Fruit fly (Drosophila melanogaster) whole organism, embryonic: ENCODE results near the gene CG31431.

Experiments
- BEAF-32 ChIP-seq: fragments of 200-800 bp; sonication (Bioruptor generic); optimal IDR thresholded peaks from 3 replicates; lab custom pipeline; 2017; ENCODE audit warnings: missing biosample characterization, missing genetic modification characterization, mild to moderate bottlenecking, moderate library complexity, missing genetic modification reagents
- Bdp1 ChIP-seq: fragments of 200-800 bp; sonication (Bioruptor generic); optimal IDR thresholded peaks from 3 replicates; lab custom pipeline; 2016; ENCODE audit warnings: missing biosample characterization, missing genetic modification characterization
- BtbVII ChIP-seq: fragments of 200-800 bp; sonication (Bioruptor generic); optimal IDR thresholded peaks from 3 replicates; lab custom pipeline; 2017; ENCODE audit warnings: missing biosample characterization, mild to moderate bottlenecking, missing genetic modification characterization
- CG10147 ChIP-seq: fragments of 200-800 bp; sonication (Bioruptor generic); optimal IDR thresholded peaks from 2 replicates; lab custom pipeline; 2019; ENCODE audit warnings: missing biosample characterization, mild to moderate bottlenecking, missing genetic modification characterization, moderate library complexity
- CG10274 ChIP-seq: fragments of 200-800 bp; sonication (Bioruptor generic); optimal IDR thresholded peaks from 3 replicates; lab custom pipeline; 2017; ENCODE audit warnings: missing biosample characterization, mild to moderate bottlenecking, missing genetic modification characterization
- CG10431 ChIP-seq: fragments of 200-800 bp; sonication (Bioruptor generic); optimal IDR thresholded peaks from 3 replicates; lab custom pipeline; 2018; ENCODE audit warnings: missing biosample characterization, mild to moderate bottlenecking, missing genetic modification characterization
- CG11696 ChIP-seq: fragments of 200-800 bp; sonication (Bioruptor generic); IDR thresholded peaks from 2 replicates; pipeline ENCODE4 v1.3.6; 2022; ENCODE audit warnings: missing biosample characterization, missing genetic modification characterization
- CG15073 ChIP-seq: fragments of 200-800 bp; sonication (Bioruptor generic); optimal IDR thresholded peaks from 2 replicates; lab custom pipeline; 2016; ENCODE audit warnings: missing biosample characterization, missing genetic modification characterization
- CG17385 ChIP-seq: fragments of 200-800 bp; sonication (Bioruptor generic); optimal IDR thresholded peaks from 3 replicates; lab custom pipeline; 2018; ENCODE audit warnings: missing biosample characterization, mild to moderate bottlenecking, missing genetic modification characterization
- CG1792 ChIP-seq: fragments of 200-800 bp; sonication (Bioruptor generic); optimal IDR thresholded peaks from 2 replicates; lab custom pipeline; 2016; ENCODE audit warnings: missing biosample characterization, missing genetic modification characterization
- CG18262 ChIP-seq: fragments of 200-800 bp; optimal IDR thresholded peaks from 3 replicates; lab custom pipeline; 2019; ENCODE audit warnings: missing biosample characterization, mild to moderate bottlenecking, missing genetic modification characterization, moderate library complexity
- CG31441 ChIP-seq: fragments of 200-800 bp; sonication (Bioruptor generic); IDR thresholded peaks from 2 replicates; pipeline ENCODE4 v1.3.6; 2022; ENCODE audit warnings: missing biosample characterization, missing genetic modification characterization
- CG5180 ChIP-seq: fragments of 200-800 bp; sonication (Bioruptor generic); optimal IDR thresholded peaks from 3 replicates; lab custom pipeline; 2017; ENCODE audit warnings: missing biosample characterization, missing genetic modification characterization, mild to moderate bottlenecking, moderate library complexity, missing genetic modification reagents
- CG6765 ChIP-seq: fragments of 200-800 bp; sonication (Bioruptor generic); optimal IDR thresholded peaks from 3 replicates; lab custom pipeline; 2017; ENCODE audit warnings: missing biosample characterization, mild to moderate bottlenecking, missing genetic modification characterization
- CG6791 ChIP-seq: fragments of 200-800 bp; sonication (Bioruptor generic); IDR thresholded peaks from 3 replicates; pipeline ENCODE4 v1.3.6; 2022; ENCODE audit warnings: missing biosample characterization, missing genetic modification characterization; ENCODE audit not compliant: partially characterized antibody
- CG7928 ChIP-seq: fragments of 200-800 bp; sonication (Bioruptor generic); optimal IDR thresholded peaks from 2 replicates; lab custom pipeline; 2017; ENCODE audit warnings: missing biosample characterization, mild to moderate bottlenecking, missing genetic modification characterization
- CG8281 ChIP-seq: fragments of 200-800 bp; sonication (Bioruptor generic); optimal IDR thresholded peaks from 2 replicates; lab custom pipeline; 2018; ENCODE audit warnings: missing biosample characterization, mild to moderate bottlenecking, missing genetic modification characterization, moderate library complexity
- CG8924 ChIP-seq: fragments of 200-800 bp; optimal IDR thresholded peaks from 3 replicates; lab custom pipeline; 2019; ENCODE audit warnings: missing biosample characterization, mild to moderate bottlenecking, missing genetic modification characterization, moderate library complexity
- Dbx ChIP-seq: fragments of 200-800 bp; sonication (Bioruptor generic); IDR thresholded peaks from 3 replicates; pipeline ENCODE4 v1.3.6; 2022; ENCODE audit warnings: missing biosample characterization, missing genetic modification characterization
- Ets65A ChIP-seq: fragments of 200-800 bp; sonication (Bioruptor generic); peaks from one replicate; lab custom pipeline; 2016; ENCODE audit warnings: missing biosample characterization, missing genetic modification characterization
- Gug ChIP-seq: fragments of 200-800 bp; sonication (Bioruptor generic); IDR thresholded peaks from 4 replicates; pipeline ENCODE4 v1.3.6; 2022; ENCODE audit warnings: missing biosample characterization, missing genetic modification characterization
- HLH4C ChIP-seq: fragments of 200-800 bp; sonication (Bioruptor generic); IDR thresholded peaks from 3 replicates; pipeline ENCODE4 v1.3.6; 2022; ENCODE audit warnings: missing biosample characterization, missing genetic modification characterization; ENCODE audit not compliant: partially characterized antibody
- HLHmδ ChIP-seq: fragments of 200-800 bp; sonication (Bioruptor generic); optimal IDR thresholded peaks from 2 replicates; lab custom pipeline; 2018; ENCODE audit warnings: missing biosample characterization, mild to moderate bottlenecking, missing genetic modification characterization, moderate library complexity
- Hmx ChIP-seq: fragments of 200-800 bp; sonication (Bioruptor generic); optimal IDR thresholded peaks from 2 replicates; lab custom pipeline; 2016; ENCODE audit warnings: missing biosample characterization, missing genetic modification characterization
- Jarid2 ChIP-seq: fragments of 200-800 bp; sonication (Bioruptor generic); optimal IDR thresholded peaks from 3 replicates; lab custom pipeline; 2017; ENCODE audit warnings: mild to moderate bottlenecking, missing biosample characterization, missing genetic modification reagents, missing genetic modification characterization
- Nf-YA ChIP-seq: fragments of 200-800 bp; sonication (Bioruptor generic); IDR thresholded peaks from 2 replicates; pipeline ENCODE4 v1.3.6; 2022; ENCODE audit warnings: missing biosample characterization, missing genetic modification characterization
- Pdp1 ChIP-seq, 2 experiments: fragments of 200-800 bp; sonication (Bioruptor generic); optimal IDR thresholded peaks; 3 replicates each; lab custom pipeline; 2016; ENCODE audit warnings: missing biosample characterization in 2 of 2, missing genetic modification characterization in 2 of 2, mild to moderate bottlenecking in 1 of 2, moderate library complexity in 1 of 2
- Vsx1 ChIP-seq: fragments of 200-800 bp; sonication (Bioruptor generic); optimal IDR thresholded peaks from 2 replicates; lab custom pipeline; 2017; ENCODE audit warnings: missing biosample characterization, mild to moderate bottlenecking, missing genetic modification characterization, missing genetic modification reagents
- Xbp1 ChIP-seq: fragments of 200-800 bp; sonication (Bioruptor generic); optimal IDR thresholded peaks from 3 replicates; lab custom pipeline; 2016; ENCODE audit warnings: missing biosample characterization, mild to moderate bottlenecking, missing genetic modification characterization
- ac ChIP-seq: fragments of 200-800 bp; sonication (Bioruptor generic); optimal IDR thresholded peaks from 3 replicates; lab custom pipeline; 2017; ENCODE audit warnings: missing biosample characterization, mild to moderate bottlenecking, missing genetic modification characterization
- cas ChIP-seq: fragments of 200-800 bp; sonication (Bioruptor generic); IDR thresholded peaks from 2 replicates; pipeline ENCODE4 v1.3.6; 2022; ENCODE audit warnings: missing biosample characterization, missing genetic modification characterization
- ci ChIP-seq: fragments of 200-800 bp; sonication (Bioruptor generic); IDR thresholded peaks from 3 replicates; pipeline ENCODE4 v1.3.6; 2022; ENCODE audit warnings: missing biosample characterization, missing genetic modification characterization
- da ChIP-seq: fragments of 200-800 bp; sonication (Bioruptor generic); optimal IDR thresholded peaks from 2 replicates; lab custom pipeline; 2016; ENCODE audit warnings: missing biosample characterization, missing genetic modification characterization
- danr ChIP-seq: fragments of 200-800 bp; sonication (Bioruptor generic); IDR thresholded peaks from 2 replicates; pipeline ENCODE4 v1.3.6; 2022; ENCODE audit warnings: missing biosample characterization, missing genetic modification characterization
- dimm ChIP-seq: fragments of 200-800 bp; sonication (Bioruptor generic); IDR thresholded peaks from 2 replicates; pipeline ENCODE4 v1.3.6; 2022; ENCODE audit warnings: missing biosample characterization, missing genetic modification characterization
- exex ChIP-seq: fragments of 200-800 bp; sonication (Bioruptor generic); optimal IDR thresholded peaks from 4 replicates; lab custom pipeline; 2018; ENCODE audit warnings: missing biosample characterization, mild to moderate bottlenecking, missing genetic modification characterization, moderate library complexity
- fd102C ChIP-seq: fragments of 200-800 bp; sonication (Bioruptor generic); optimal IDR thresholded peaks from 2 replicates; lab custom pipeline; 2018; ENCODE audit warnings: missing biosample characterization, mild to moderate bottlenecking, missing genetic modification characterization, moderate library complexity
- fd3F ChIP-seq: fragments of 200-800 bp; sonication (Bioruptor generic); optimal IDR thresholded peaks from 2 replicates; lab custom pipeline; 2018; ENCODE audit warnings: missing biosample characterization, mild to moderate bottlenecking, missing genetic modification characterization, moderate library complexity
- gem ChIP-seq: fragments of 200-800 bp; sonication (Bioruptor generic); optimal IDR thresholded peaks from 2 replicates; lab custom pipeline; 2019; ENCODE audit warnings: missing biosample characterization, mild to moderate bottlenecking, missing genetic modification characterization, moderate library complexity
- ham ChIP-seq: fragments of 200-800 bp; sonication (Bioruptor generic); IDR thresholded peaks from 2 replicates; pipeline ENCODE4 v1.3.6; 2022; ENCODE audit warnings: missing biosample characterization, missing genetic modification characterization
- hth ChIP-seq: fragments of >200 bp; optimal IDR thresholded peaks from 2 replicates; lab custom pipeline; 2017; ENCODE audit warnings: inconsistent platforms
- kah ChIP-seq: fragments of 200-800 bp; sonication (Bioruptor generic); optimal IDR thresholded peaks from 2 replicates; lab custom pipeline; 2018; ENCODE audit warnings: missing biosample characterization, mild to moderate bottlenecking, missing genetic modification characterization
- nau ChIP-seq: fragments of 200-800 bp; sonication (Bioruptor generic); optimal IDR thresholded peaks from 3 replicates; lab custom pipeline; 2017; ENCODE audit warnings: missing biosample characterization, mild to moderate bottlenecking, missing genetic modification characterization, missing genetic modification reagents
- otp ChIP-seq: fragments of 200-800 bp; sonication (Bioruptor generic); IDR thresholded peaks from 3 replicates; pipeline ENCODE4, ENCODE4 v1.3.6; 2022; ENCODE audit warnings: missing biosample characterization, missing genetic modification characterization
- peb ChIP-seq: fragments of 200-800 bp; sonication (Bioruptor generic); IDR thresholded peaks from 2 replicates; pipeline ENCODE4 v1.3.6; 2022; ENCODE audit warnings: missing biosample characterization, missing genetic modification characterization
- pfk ChIP-seq: fragments of 200-800 bp; sonication (Bioruptor generic); optimal IDR thresholded peaks from 2 replicates; lab custom pipeline; 2018; ENCODE audit warnings: missing biosample characterization, mild to moderate bottlenecking, missing genetic modification characterization, moderate library complexity
- pzg ChIP-seq: fragments of 200-800 bp; sonication (Bioruptor generic); optimal IDR thresholded peaks from 3 replicates; lab custom pipeline; 2018; ENCODE audit warnings: missing biosample characterization, mild to moderate bottlenecking, missing genetic modification characterization, moderate library complexity
- schlank ChIP-seq: fragments of 200-800 bp; sonication (Bioruptor generic); optimal IDR thresholded peaks from 2 replicates; lab custom pipeline; 2018; ENCODE audit warnings: missing biosample characterization, mild to moderate bottlenecking, missing genetic modification characterization
- slbo ChIP-seq: fragments of 200-800 bp; sonication (Bioruptor generic); IDR thresholded peaks from 2 replicates; pipeline ENCODE4 v1.3.6; 2022; ENCODE audit warnings: missing biosample characterization, missing genetic modification characterization
- slou ChIP-seq: fragments of 200-800 bp; sonication (Bioruptor generic); optimal IDR thresholded peaks from 3 replicates; lab custom pipeline; 2016; ENCODE audit warnings: missing biosample characterization, missing genetic modification characterization
- sob ChIP-seq: fragments of 200-800 bp; sonication (Bioruptor generic); IDR thresholded peaks from 2 replicates; pipeline ENCODE4 v1.3.6; 2022; ENCODE audit warnings: missing biosample characterization, missing genetic modification characterization

Gene CG31431

dm6 chr3R:21827453-21828039, 42.9 kb upstream of the CG31431 start (continued):
- no peak for TF ChIP-seq slbo (GFP tag; lab: Robert Waterston, UW)
- no peak for TF ChIP-seq dimm (GFP tag; lab: Robert Waterston, UW)
- no peak for TF ChIP-seq CG17385
- no peak for TF ChIP-seq peb (GFP tag; lab: Robert Waterston, UW)
- peak; percentile 11 for TF ChIP-seq Ets65A
- no peak for TF ChIP-seq exex (tag; lab: Kevin White, UChicago)
- no peak for TF ChIP-seq danr (GFP tag; lab: Robert Waterston, UW)
- TF ChIP-seq fd102C (GFP tag; lab: Kevin White, UChicago), result no peak
- no peak for TF ChIP-seq CG5180
- no peak for TF ChIP-seq CG1792 (GFP tag; lab: Kevin White, UChicago)
- no peak for TF ChIP-seq CG6791 (GFP tag; lab: Robert Waterston, UW)
- no peak for TF ChIP-seq CG10274 (GFP tag; lab: Kevin White, UChicago)
- TF ChIP-seq nau (GFP tag; lab: Kevin White, UChicago), result no peak
- TF ChIP-seq Bdp1 (GFP tag; lab: Kevin White, UChicago), result no peak
- TF ChIP-seq CG7928 (GFP tag; lab: Kevin White, UChicago), result no peak
- TF ChIP-seq HLH4C (GFP tag; lab: Robert Waterston, UW), result peak; percentile 38; the same call in 2 of the 3 replicates
- TF ChIP-seq HLHmδ, result peak; percentile 36
- no peak for TF ChIP-seq cas (GFP tag; lab: Robert Waterston, UW)
- TF ChIP-seq CG10431 (GFP tag; lab: Kevin White, UChicago), result no peak
- TF ChIP-seq Xbp1 (GFP tag; lab: Kevin White, UChicago), result no peak
- no peak for TF ChIP-seq CG10147 (GFP tag; lab: Kevin White, UChicago)
- no peak for TF ChIP-seq CG31441 (GFP tag; lab: Robert Waterston, UW)
- no peak for TF ChIP-seq CG8924 (tag; lab: Kevin White, UChicago)
- no peak for TF ChIP-seq CG6765
- no peak for TF ChIP-seq Gug
- no peak for TF ChIP-seq CG11696 (GFP tag; lab: Robert Waterston, UW)
- peak; percentile 11 for TF ChIP-seq gem
- no peak for TF ChIP-seq Jarid2 (GFP tag; lab: Kevin White, UChicago)
- no peak for TF ChIP-seq CG15073
- no peak for TF ChIP-seq slou
- peak; percentile 7 for TF ChIP-seq CG18262 (tag; lab: Kevin White, UChicago)
- no peak for TF ChIP-seq pzg
- TF ChIP-seq da (GFP tag; lab: Kevin White, UChicago), result no peak
- no peak for TF ChIP-seq Hmx (GFP tag; lab: Kevin White, UChicago)
- no peak for TF ChIP-seq CG8281 (tag; lab: Kevin White, UChicago)
- TF ChIP-seq fd3F (GFP tag; lab: Kevin White, UChicago), result no peak
- no peak for TF ChIP-seq pfk (GFP tag; lab: Kevin White, UChicago)
- peak; percentile 59 for TF ChIP-seq kah (GFP tag; lab: Kevin White, UChicago)
- no peak for TF ChIP-seq Vsx1 (GFP tag; lab: Kevin White, UChicago)
- no peak for TF ChIP-seq ham (GFP tag; lab: Robert Waterston, UW)
- TF ChIP-seq Pdp1 (GFP tag; optimal IDR thresholded peaks at IDR 0.05; lab: Kevin White, UChicago), result no peak
- TF ChIP-seq Nf-YA (GFP tag; lab: Robert Waterston, UW), result no peak
- 0 out of 3 replicates have a peak, but pooled peaks have one; percentile 11 for TF ChIP-seq otp (GFP tag; lab: Robert Waterston, UW)
- TF ChIP-seq ci (GFP tag; lab: Robert Waterston, UW), result no peak
- TF ChIP-seq BtbVII (GFP tag; lab: Kevin White, UChicago), result no peak
- TF ChIP-seq sob (GFP tag; lab: Robert Waterston, UW), result no peak
- TF ChIP-seq BEAF-32 (GFP tag; lab: Kevin White, UChicago), result no peak
- no peak for TF ChIP-seq ac (GFP tag; lab: Kevin White, UChicago)
- TF ChIP-seq schlank (tag; lab: Kevin White, UChicago), result no peak
- no peak for TF ChIP-seq Dbx (GFP tag; lab: Robert Waterston, UW)
- TF ChIP-seq hth (lab: Kevin White, UChicago), result no peak
